Worm (Caenorhabditis elegans): ENCODE results near the gene W06G6.2.

The W06G6.2 gene

ce11 chrV:16592947-16593791 lies 35.9 kb upstream of the W06G6.2 start (continued):
- TF ChIP-seq cey-2 (tag; optimal IDR thresholded peaks at IDR 0.05; ENCODE audit: borderline replicate concordance, insufficient read depth) (no peak), mxl-3 (GFP tag; optimal IDR thresholded peaks at IDR 0.05) (no peak), ceh-28 (tag; optimal IDR thresholded peaks at IDR 0.05) (no peak), nhr-25 (tag; optimal IDR thresholded peaks at IDR 0.05; ENCODE audit: borderline replicate concordance, insufficient read depth) (no peak), daf-12 (tag; optimal IDR thresholded peaks at IDR 0.05) (no peak), ama-1 (optimal IDR thresholded peaks at IDR 0.05) (no peak), R02D3.7 (tag; optimal IDR thresholded peaks at IDR 0.05) (no peak), fkh-10 (GFP tag; optimal IDR thresholded peaks at IDR 0.05) (no peak), lir-3 (tag; optimal IDR thresholded peaks at IDR 0.05) (no peak), F49E8.2 (tag; optimal IDR thresholded peaks at IDR 0.05; ENCODE audit: borderline replicate concordance) (no peak), unc-130 (GFP tag; optimal IDR thresholded peaks at IDR 0.05) (no peak), dmd-6 (GFP tag; IDR thresholded peaks at IDR 0.05) (peak; percentile 63), php-3 (GFP tag; IDR thresholded peaks at IDR 0.05) (peak; percentile 58), lim-7 (GFP tag; IDR thresholded peaks at IDR 0.05) (no peak), F44E2.7 (GFP tag; IDR thresholded peaks at IDR 0.05) (no peak)

DNA sequence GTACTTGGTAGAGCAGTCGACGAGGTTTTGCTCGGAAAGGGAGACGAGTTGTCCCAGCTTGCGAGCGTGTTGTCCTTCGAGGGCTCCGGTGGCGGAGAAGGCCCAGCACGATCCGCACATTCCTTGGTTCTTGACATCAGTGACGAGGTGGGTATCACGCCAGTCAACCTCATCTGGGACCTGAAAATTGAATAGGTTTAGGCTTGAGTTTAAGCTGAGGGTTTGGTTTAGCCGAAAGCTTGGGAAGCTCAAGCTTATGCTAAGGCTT lies 35.4 kb upstream of the W06G6.2 start:
- TF ChIP-seq set-16 (GFP tag; IDR thresholded peaks at IDR 0.05) (peak; percentile 67), F44E2.7 (GFP tag; IDR thresholded peaks at IDR 0.05) (no peak), lim-7 (GFP tag; IDR thresholded peaks at IDR 0.05) (no peak), egl-27 (tag; optimal IDR thresholded peaks at IDR 0.05) (no peak), dmd-9 (GFP tag; IDR thresholded peaks at IDR 0.05) (no peak), nhr-102 (tag; optimal IDR thresholded peaks at IDR 0.05) (no peak), nhr-237 (tag; optimal IDR thresholded peaks at IDR 0.05) (no peak), ceh-44 (GFP tag; IDR thresholded peaks at IDR 0.05) (no peak), ceh-82 (tag; optimal IDR thresholded peaks at IDR 0.05) (no peak), dmd-6 (GFP tag; IDR thresholded peaks at IDR 0.05) (0 out of 2 replicates have a peak, but pooled peaks have one; percentile 3), zfp-3 (GFP tag; conservative IDR thresholded peaks at IDR 0.05) (peak; percentile 21; the same call in 1 of the 2 replicates), sdz-12 (GFP tag; optimal IDR thresholded peaks at IDR 0.05) (peak; percentile 18), daf-12 (tag; optimal IDR thresholded peaks at IDR 0.05) (no peak), snpc-4 (tag; optimal IDR thresholded peaks at IDR 0.05) (no peak)

DNA sequence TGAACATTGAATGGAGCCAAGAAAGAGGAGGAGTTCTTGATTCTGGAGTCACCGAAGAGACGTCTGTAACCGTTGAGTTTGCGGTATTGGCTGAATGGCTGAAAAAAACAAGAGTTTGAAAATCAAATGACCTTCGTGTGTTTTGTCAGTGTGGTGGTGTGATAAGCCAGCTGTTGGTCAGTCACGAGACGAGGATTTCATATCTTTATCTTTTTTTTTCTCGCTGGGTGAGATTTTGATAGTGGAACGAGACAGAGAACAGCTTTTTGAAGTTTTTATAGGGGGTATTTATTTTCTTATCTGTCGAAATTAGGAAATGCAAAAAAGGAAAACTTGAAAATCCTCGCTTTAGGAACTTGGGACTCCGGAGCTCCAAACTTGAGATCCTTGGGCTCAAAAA lies 34.6 kb upstream of the W06G6.2 start:
- TF ChIP-seq lin-13 (GFP tag; optimal IDR thresholded peaks at IDR 0.05) (no peak), dmd-8 (GFP tag; IDR thresholded peaks at IDR 0.05) (no peak), mes-2 (tag; optimal IDR thresholded peaks at IDR 0.05; ENCODE audit: poor library complexity, severe bottlenecking) (peak; percentile 0), nhr-237 (tag; optimal IDR thresholded peaks at IDR 0.05) (no peak), dmd-6 (GFP tag; IDR thresholded peaks at IDR 0.05) (peak; percentile 41; the same call in 1 of the 2 replicates), lsy-2 (tag; optimal IDR thresholded peaks at IDR 0.05) (peak in 1 of 2 experiments; percentile 11), ama-1 (optimal IDR thresholded peaks at IDR 0.05) (no peak), dve-1 (tag; optimal IDR thresholded peaks at IDR 0.05; ENCODE audit: insufficient read depth) (peak; percentile 32), daf-19 (GFP tag; conservative IDR thresholded peaks at IDR 0.05) (no peak), daf-16 (GFP tag; optimal IDR thresholded peaks at IDR 0.05) (no peak), daf-16 (tag; optimal IDR thresholded peaks at IDR 0.05) (peak; percentile 33), nhr-25 (tag; optimal IDR thresholded peaks at IDR 0.05; ENCODE audit: borderline replicate concordance, insufficient read depth) (no peak), php-3 (GFP tag; IDR thresholded peaks at IDR 0.05) (no peak), nhr-77 (tag; optimal IDR thresholded peaks at IDR 0.05) (peak; percentile 24), ces-1 (GFP tag; optimal IDR thresholded peaks at IDR 0.05) (no peak), egl-27 (tag; optimal IDR thresholded peaks at IDR 0.05) (no peak), nhr-11 (tag; optimal IDR thresholded peaks at IDR 0.05) (no peak), gei-8 (GFP tag; optimal IDR thresholded peaks at IDR 0.05) (no peak), snpc-1.2 (GFP tag; IDR thresholded peaks at IDR 0.05) (no peak), cey-2 (tag; optimal IDR thresholded peaks at IDR 0.05; ENCODE audit: borderline replicate concordance, insufficient read depth) (no peak), spr-1 (tag; optimal IDR thresholded peaks at IDR 0.05) (no peak), zfp-3 (GFP tag; conservative IDR thresholded peaks at IDR 0.05) (0 out of 2 replicates have a peak, but pooled peaks have one; percentile 13), unc-39 (tag; optimal IDR thresholded peaks at IDR 0.05) (no peak), F44E2.7 (GFP tag; IDR thresholded peaks at IDR 0.05) (no peak), ztf-11 (tag; optimal IDR thresholded peaks at IDR 0.05) (no peak), hlh-11 (tag; optimal IDR thresholded peaks at IDR 0.05) (peak; percentile 68), hlh-30 (tag; optimal IDR thresholded peaks at IDR 0.05; ENCODE audit: insufficient read depth) (peak; percentile 80), ztf-7 (tag; optimal IDR thresholded peaks at IDR 0.05) (no peak), zip-2 (tag; optimal IDR thresholded peaks at IDR 0.05) (no peak)
